Worm (Caenorhabditis elegans) whole organism, L4 larva: ENCODE results near the gene F01G10.9.

ENCODE experiments used
- dpl-1 ChIP-seq: fragments of 150-350 bp; optimal IDR thresholded peaks from 2 replicates; lab custom pipeline; 2014; ENCODE audit warnings: missing biosample characterization, missing genetic modification reagents, missing genetic modification characterization
- lin-39 ChIP-seq: fragments of 150-350 bp; optimal IDR thresholded peaks from 2 replicates; lab custom pipeline; 2014; ENCODE audit warnings: missing biosample characterization, missing genetic modification reagents, missing genetic modification characterization
- nhr-41 ChIP-seq: fragments of 200-800 bp; sonication (Bioruptor generic); IDR thresholded peaks from 2 replicates; pipeline ENCODE4 v1.3.6; 2022; ENCODE audit warnings: missing genetic modification reagents, missing genetic modification characterization, missing compliant biosample characterization
- nhr-77 ChIP-seq: fragments of 150-350 bp; optimal IDR thresholded peaks from 2 replicates; lab custom pipeline; 2014; ENCODE audit warnings: missing biosample characterization, missing genetic modification characterization
- unc-130 ChIP-seq: sonication (generic microtip); optimal IDR thresholded peaks from 2 replicates; lab custom pipeline; 2016; ENCODE audit warnings: missing genetic modification reagents, missing genetic modification characterization, missing compliant biosample characterization

DNA sequence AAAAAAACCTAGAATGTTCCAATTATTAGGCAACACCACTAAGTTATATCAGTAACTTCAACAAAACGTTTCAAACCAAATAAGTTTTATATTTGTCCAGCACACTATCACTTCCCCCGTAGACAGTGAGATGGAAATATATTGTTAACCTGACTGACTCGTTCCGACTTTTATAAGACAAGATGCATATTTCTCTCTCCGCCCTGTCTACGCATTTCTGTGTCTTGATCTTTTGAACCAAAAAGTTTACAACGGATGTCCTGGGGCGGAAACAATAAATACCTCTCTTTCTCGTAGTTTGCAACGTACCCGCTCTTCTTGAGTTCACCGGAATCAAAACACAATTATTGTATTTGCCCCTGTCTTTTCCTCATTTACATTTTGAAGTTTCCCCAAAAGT is 8.2 kb downstream of the F01G10.9 start:
- TF ChIP-seq nhr-41 (GFP tag; lab: Robert Waterston, UW) (no peak), lin-39 (tag; lab: Kevin White, UChicago) (no peak), nhr-77 (tag; lab: Kevin White, UChicago) (no peak), dpl-1 (GFP tag; lab: Kevin White, UChicago) (no peak), unc-130 (GFP tag; lab: Kevin White, UChicago) (no peak)
